Worm (Caenorhabditis elegans) whole organism, L2 larva: ENCODE data around the gene delm-1.

Experiments
- R02D3.7 ChIP-seq: fragments of 150-350 bp; optimal IDR thresholded peaks from 2 replicates; lab custom pipeline; 2014; ENCODE audit warnings: missing biosample characterization, missing genetic modification characterization
- nhr-12 ChIP-seq: fragments of 150-350 bp; optimal IDR thresholded peaks from 2 replicates; lab custom pipeline; 2014; ENCODE audit warnings: missing biosample characterization, missing genetic modification characterization
- nhr-77 ChIP-seq: fragments of 150-350 bp; optimal IDR thresholded peaks from 2 replicates; lab custom pipeline; 2014; ENCODE audit warnings: missing biosample characterization, missing genetic modification characterization
- unc-39 ChIP-seq: fragments of 150-350 bp; optimal IDR thresholded peaks from 2 replicates; lab custom pipeline; 2014; ENCODE audit warnings: missing biosample characterization, missing genetic modification characterization
- unc-55 ChIP-seq: fragments of 150-350 bp; sonication (generic microtip); optimal IDR thresholded peaks from 3 replicates; lab custom pipeline; 2014; ENCODE audit warnings: missing biosample characterization, missing genetic modification reagents, missing genetic modification characterization

DNA sequence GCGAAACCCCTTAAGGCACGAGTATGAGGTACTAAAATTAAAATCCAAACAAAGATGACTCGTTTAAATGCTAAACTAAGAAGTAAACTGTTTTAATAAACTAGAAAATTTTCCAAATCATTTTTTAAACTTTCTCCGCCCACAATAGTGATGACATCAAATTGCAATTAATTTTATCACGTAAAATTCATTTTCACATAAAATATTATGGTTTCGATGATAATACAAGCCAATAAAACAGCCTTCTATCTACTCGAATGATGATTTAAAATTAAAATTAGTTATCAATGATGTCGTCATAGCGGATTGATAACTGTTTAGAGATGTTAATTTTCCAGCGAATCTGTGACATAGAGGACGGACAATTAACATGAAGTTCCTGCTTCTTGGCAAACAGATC is 30.4 kb upstream of the delm-1 start, which contains the start of gene C07C7.3:
- TF ChIP-seq unc-55 (GFP tag; lab: Kevin White, UChicago) (no peak), nhr-12 (tag; lab: Kevin White, UChicago) (no peak), R02D3.7 (tag; lab: Kevin White, UChicago) (no peak), unc-39 (tag; lab: Kevin White, UChicago) (no peak), nhr-77 (tag; lab: Kevin White, UChicago) (no peak)
